Worm (Caenorhabditis elegans) whole organism, L4/young adult: Measurements from ENCODE around the gene K09F6.10.

Experiments
- W03F9.2 ChIP-seq: fragments of 150-350 bp; optimal IDR thresholded peaks from 2 replicates; lab custom pipeline; 2014; ENCODE audit warnings: missing biosample characterization, missing genetic modification characterization
- dao-5 ChIP-seq: sonication (generic microtip); optimal IDR thresholded peaks from 2 replicates; lab custom pipeline; 2016; ENCODE audit warnings: missing genotype, missing genetic modification characterization, moderate library complexity, missing compliant biosample characterization
- him-1 ChIP-seq: sonication (generic microtip); optimal IDR thresholded peaks from 2 replicates; lab custom pipeline; 2016; ENCODE audit warnings: missing genotype, missing genetic modification reagents, missing genetic modification characterization, missing compliant biosample characterization

Gene K09F6.10

DNA sequence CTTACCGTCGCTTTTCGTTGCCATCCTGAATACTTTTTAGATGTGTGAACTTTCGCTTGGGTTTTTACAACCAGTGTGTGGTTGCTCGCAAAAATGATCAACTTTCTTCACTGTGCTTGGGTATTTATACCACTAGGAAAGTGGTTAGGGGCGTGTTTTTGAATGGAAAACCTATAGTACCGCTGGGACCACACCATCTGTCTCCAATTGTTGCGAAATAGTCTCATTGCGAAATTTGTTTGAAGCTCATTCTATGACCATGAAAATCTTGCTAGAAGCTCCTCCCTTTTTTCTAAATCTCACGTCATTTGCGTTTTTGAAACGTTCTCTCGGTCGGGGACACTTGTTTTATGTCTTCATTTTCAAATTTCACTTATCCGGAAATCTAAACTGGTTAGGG is at the start of gene K09F6.10, which contains the start of gene K09F6.13:
Gene K09F6.10, minus strand, starts transcription at position 86 of the 400 bp plus-strand sequence.
Gene K09F6.13, plus strand, starts transcription at position 317 of the 400 bp plus-strand sequence.
- TF ChIP-seq W03F9.2 (no peak), dao-5 (no peak)

DNA sequence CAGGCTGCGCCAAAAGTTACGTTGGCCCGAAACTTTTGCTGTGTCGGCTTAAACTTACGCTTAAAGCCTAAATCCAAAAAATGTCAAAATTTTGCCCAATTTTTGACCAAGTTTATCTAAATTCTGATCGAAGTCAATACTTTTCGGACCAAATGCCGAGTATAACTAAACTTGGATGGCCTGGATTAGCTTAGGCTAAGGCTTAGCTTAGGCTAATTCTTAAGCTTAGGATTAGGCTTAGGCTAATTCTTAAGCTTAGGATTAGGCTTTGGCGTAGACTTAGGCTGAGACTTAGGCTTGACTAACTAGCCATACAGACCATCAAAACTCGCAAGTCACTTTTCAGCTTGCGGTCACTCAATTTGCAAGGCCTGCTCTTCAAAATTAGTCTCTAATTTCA is 47.5 kb upstream of the K09F6.10 start:
- TF ChIP-seq him-1 (no peak), dao-5 (no peak), W03F9.2 (no peak)

ce11 chrII:2335572-2335971 is 46.9 kb upstream of the K09F6.10 start, which contains the start of gene F43C11.7:
Gene F43C11.7, plus strand, starts transcription at chrII:2335897.
- no peak for TF ChIP-seq W03F9.2
- no peak for TF ChIP-seq him-1
- TF ChIP-seq dao-5 = no peak

DNA sequence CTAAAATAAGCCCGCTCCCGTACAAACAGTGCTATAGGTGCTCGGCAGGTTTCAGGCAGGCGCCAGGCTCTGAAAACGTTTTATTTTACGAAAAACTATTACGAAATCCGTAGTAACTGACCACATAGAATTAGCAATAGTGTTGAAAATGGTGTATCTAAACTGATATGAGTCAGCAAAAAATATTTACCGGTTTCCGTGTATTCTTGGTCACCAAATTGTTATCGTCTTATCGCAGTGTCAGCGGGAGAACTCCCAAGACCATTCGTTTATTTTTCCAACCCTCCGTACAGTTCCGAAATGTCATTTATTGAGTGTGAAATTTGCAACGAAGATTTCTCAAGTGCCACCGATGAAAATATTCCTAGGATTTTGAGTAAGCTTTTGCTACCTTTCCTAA is 43.5 kb upstream of the K09F6.10 start, which contains the start of gene F43C11.8:
Gene F43C11.8, plus strand, starts transcription at position 301 of the 400 bp plus-strand sequence.
- TF ChIP-seq him-1 (no peak), W03F9.2 (no peak), dao-5 (no peak)

DNA sequence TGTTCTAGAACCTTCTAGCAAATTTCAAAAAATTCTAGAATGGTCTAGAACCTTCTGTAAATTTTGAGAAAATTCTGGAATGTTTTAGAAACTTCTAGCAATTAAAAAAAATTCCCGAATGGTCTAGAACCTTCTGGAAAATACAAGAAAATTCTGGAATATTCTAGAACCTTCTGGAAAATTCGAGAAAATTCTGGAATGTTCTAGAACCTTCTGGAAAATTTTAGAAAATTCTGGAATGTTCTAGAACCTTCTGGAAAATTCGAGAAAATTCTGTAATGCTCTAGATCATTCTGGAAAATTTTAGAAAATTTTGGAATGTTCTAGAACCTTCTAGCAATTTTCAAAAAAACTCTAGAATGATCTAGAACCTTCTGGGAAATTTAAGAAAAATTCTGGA is 41.8 kb upstream of the K09F6.10 start:
- TF ChIP-seq dao-5 = no peak
- TF ChIP-seq him-1 = no peak
- no peak for TF ChIP-seq W03F9.2

DNA sequence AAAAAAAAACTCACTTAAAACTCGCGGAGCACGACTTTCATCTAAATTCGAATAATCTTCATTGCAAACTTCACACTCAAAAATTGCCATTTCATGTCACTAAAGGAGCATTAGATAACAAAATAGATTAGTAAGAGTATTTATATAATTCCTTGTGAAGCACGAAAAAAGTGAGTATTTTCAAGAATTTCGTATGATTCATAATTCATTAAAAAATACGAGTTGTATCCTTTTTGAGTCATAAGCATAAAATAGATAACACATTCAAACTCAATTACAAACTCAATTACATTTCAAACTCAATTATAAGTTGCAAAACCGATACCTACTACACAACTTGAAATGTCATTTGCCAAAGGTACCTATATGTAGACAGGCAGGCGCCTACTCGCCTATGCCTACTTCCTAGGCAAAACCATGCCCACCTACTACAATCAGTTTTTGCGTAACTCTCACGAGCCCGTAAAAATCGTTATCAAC is 40.3 kb upstream of the K09F6.10 start, which contains the start of the genes ZK1240.8 and ZK1240.1:
Gene ZK1240.8, minus strand, starts transcription at position 101 of the 480 bp plus-strand sequence.
Gene ZK1240.1, plus strand, starts transcription at position 430 of the 480 bp plus-strand sequence.
- TF ChIP-seq dao-5 = no peak
- TF ChIP-seq W03F9.2 = no peak
- TF ChIP-seq him-1 = no peak

ce11 chrII:2324956-2325355 is 36.3 kb upstream of the K09F6.10 start, which contains the start of gene ZK1240.11:
Gene ZK1240.11, plus strand, starts transcription at chrII:2325256.
- TF ChIP-seq W03F9.2 (no peak), him-1 (no peak), dao-5 (no peak)

DNA sequence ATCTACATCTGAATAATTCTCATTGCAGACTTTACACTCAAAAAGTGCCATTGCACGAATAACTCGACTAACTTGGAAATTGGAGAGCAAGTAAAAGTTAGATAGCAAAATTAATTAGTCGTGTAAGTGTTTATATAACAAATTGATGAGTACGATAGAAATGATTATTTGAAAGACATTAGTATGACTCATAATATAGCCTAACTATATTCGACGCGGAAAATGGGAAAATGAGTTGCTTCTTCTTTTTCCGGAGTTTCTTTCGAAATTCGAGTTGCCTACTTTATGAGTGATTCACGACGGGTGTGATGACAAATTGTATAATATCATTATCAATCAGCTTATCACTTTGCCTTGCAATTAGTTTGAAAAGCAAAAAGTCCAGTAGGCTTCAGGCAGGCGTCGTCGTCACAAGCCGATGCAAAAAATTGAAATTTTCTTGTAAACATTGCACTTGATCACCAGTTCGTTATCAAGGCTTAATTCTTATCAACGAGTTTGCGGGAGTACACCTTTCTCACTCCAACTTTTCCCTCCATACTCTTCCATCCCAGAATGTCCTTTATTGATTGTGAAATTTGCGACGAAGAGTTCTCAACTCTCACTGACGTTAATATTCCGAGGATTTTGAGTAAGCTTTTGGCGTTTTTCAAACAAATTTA is 34.3 kb upstream of the K09F6.10 start, which contains the start of the genes ZK1240.6 and ZK1240.2:
Gene ZK1240.6, minus strand, starts transcription at position 51 of the 662 bp plus-strand sequence.
Gene ZK1240.2, plus strand, starts transcription at position 520 of the 662 bp plus-strand sequence.
- TF ChIP-seq dao-5 (no peak), W03F9.2 (no peak), him-1 (no peak)

DNA sequence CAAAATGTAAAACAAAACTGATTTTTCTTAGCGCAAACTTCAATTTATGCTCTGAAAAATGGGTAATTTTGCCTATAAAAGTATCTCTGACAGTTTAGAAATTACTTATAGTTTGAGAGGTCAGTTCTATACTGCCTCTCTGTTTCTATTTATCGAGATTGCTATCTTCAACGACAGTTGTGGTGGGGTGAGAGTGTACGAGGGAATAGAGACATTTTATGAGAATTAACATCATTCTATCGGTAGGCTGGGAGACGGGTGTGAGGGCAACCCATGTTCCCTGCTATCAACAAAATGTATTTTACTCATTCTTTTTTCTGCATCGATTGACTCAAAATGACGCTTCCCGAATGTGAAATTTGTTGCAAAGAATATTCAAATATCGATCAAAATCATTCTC is 31.4 kb upstream of the K09F6.10 start, which contains the start of gene ZK1240.3:
Gene ZK1240.3, plus strand, starts transcription at position 238 of the 400 bp plus-strand sequence.
- TF ChIP-seq him-1 (no peak), dao-5 (no peak), W03F9.2 (no peak)

DNA sequence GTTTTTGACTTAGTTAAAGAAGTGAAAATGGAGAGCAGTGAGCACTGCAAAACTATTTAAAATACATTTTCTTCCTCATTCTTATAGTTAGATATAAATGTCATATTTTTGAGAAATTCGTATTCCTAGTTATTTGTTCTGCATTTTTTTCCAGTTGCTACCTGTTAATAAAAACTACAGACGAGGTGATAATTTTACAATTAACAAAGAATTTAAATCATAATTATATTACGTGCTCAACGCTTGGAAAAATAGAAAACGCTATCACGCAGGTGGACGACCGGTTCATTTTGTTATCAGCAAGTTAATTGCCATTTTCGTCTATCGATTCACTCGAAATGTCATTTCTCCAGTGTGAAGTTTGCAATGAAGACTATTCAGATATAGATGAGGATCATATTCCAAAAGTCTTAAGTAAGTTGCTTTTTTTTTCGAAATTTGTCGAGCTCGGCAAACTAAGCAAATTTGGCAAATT is 29.2 kb upstream of the K09F6.10 start, which contains the start of the genes ZK1240.5 and ZK1240.9:
Gene ZK1240.5, minus strand, starts transcription at position 51 of the 475 bp plus-strand sequence.
Gene ZK1240.9, plus strand, starts transcription at position 307 of the 475 bp plus-strand sequence.
- TF ChIP-seq him-1 (no peak), W03F9.2 (no peak)

- TF ChIP-seq him-1 = no peak
- no peak for TF ChIP-seq W03F9.2
- TF ChIP-seq dao-5 = no peak
Measured at ce11 chrII:2312747-2313146, 24.1 kb upstream of the K09F6.10 start, which contains the start of the genes trim-21 and B0281.1. Gene trim-21, minus strand, starts transcription at chrII:2312847. Gene B0281.1, plus strand, starts transcription at chrII:2313067.

ce11 chrII:2306741-2307140 is 18.1 kb upstream of the K09F6.10 start, which contains the start of gene B0281.3:
Gene B0281.3, plus strand, starts transcription at chrII:2307041.
- TF ChIP-seq him-1 = no peak
- TF ChIP-seq dao-5 = no peak
- TF ChIP-seq W03F9.2 = no peak

ce11 chrII:2305507-2305906 is 16.8 kb upstream of the K09F6.10 start:
- no peak for TF ChIP-seq W03F9.2

ce11 chrII:2304575-2304974 is 15.9 kb upstream of the K09F6.10 start:
- TF ChIP-seq W03F9.2 = no peak
- TF ChIP-seq dao-5 = no peak
- TF ChIP-seq him-1 = no peak

ce11 chrII:2302330-2302729 is 13.6 kb upstream of the K09F6.10 start, which contains the start of gene B0281.6:
Gene B0281.6, minus strand, starts transcription at chrII:2302430.
- TF ChIP-seq W03F9.2 (no peak), dao-5 (no peak), him-1 (no peak)

ce11 chrII:2300861-2301260 is 12.2 kb upstream of the K09F6.10 start, which contains the start of gene B0281.5:
Gene B0281.5, minus strand, starts transcription at chrII:2300961.
- TF ChIP-seq dao-5 = no peak
- no peak for TF ChIP-seq him-1
- no peak for TF ChIP-seq W03F9.2
